Worm (Caenorhabditis elegans): ENCODE measurements around the gene T23G4.2.

Gene T23G4.2

ce11 chrIV:13721000-13721399, 31.6 kb upstream of the T23G4.2 start:
- no peak for TF ChIP-seq unc-39 (tag; optimal IDR thresholded peaks at IDR 0.05)
- TF ChIP-seq mab-5 (tag; optimal IDR thresholded peaks at IDR 0.05) = peak; percentile 77
- TF ChIP-seq nhr-25 (tag; optimal IDR thresholded peaks at IDR 0.05) = peak; percentile 46
- no peak for TF ChIP-seq crh-2 (tag; optimal IDR thresholded peaks at IDR 0.05)
- TF ChIP-seq ceh-82 (tag; optimal IDR thresholded peaks at IDR 0.05) = no peak
- no peak for TF ChIP-seq ztf-4 (tag; optimal IDR thresholded peaks at IDR 0.05)
- no peak for TF ChIP-seq nhr-129 (tag; optimal IDR thresholded peaks at IDR 0.05)

ce11 chrIV:13718918-13719317, 29.6 kb upstream of the T23G4.2 start:
- no peak for TF ChIP-seq nhr-21 (tag; optimal IDR thresholded peaks at IDR 0.05)
- TF ChIP-seq elt-1 (tag; optimal IDR thresholded peaks at IDR 0.05) = peak; percentile 69
- TF ChIP-seq C34F6.9 (tag; optimal IDR thresholded peaks at IDR 0.05) = peak; percentile 1
- no peak for TF ChIP-seq dmd-4 (tag; optimal IDR thresholded peaks at IDR 0.05)
- TF ChIP-seq nhr-25 (tag; optimal IDR thresholded peaks at IDR 0.05) = peak; percentile 61
- TF ChIP-seq ZK546.5 (tag; optimal IDR thresholded peaks at IDR 0.05) = no peak
- TF ChIP-seq ceh-16 (tag; optimal IDR thresholded peaks at IDR 0.05) = peak; percentile 91
- no peak for TF ChIP-seq nhr-10 (tag; optimal IDR thresholded peaks at IDR 0.05)
- TF ChIP-seq blmp-1 (tag; optimal IDR thresholded peaks at IDR 0.05; ENCODE audit: insufficient read depth) = no peak
- no peak for TF ChIP-seq ama-1 (optimal IDR thresholded peaks at IDR 0.05)
- no peak for TF ChIP-seq gmeb-1 (tag; optimal IDR thresholded peaks at IDR 0.05)
- no peak for TF ChIP-seq mbf-1 (tag; optimal IDR thresholded peaks at IDR 0.05)
- TF ChIP-seq nhr-129 (tag; optimal IDR thresholded peaks at IDR 0.05) = peak; percentile 62
- TF ChIP-seq ztf-11 (tag; optimal IDR thresholded peaks at IDR 0.05) = no peak
- TF ChIP-seq fos-1 (tag; optimal IDR thresholded peaks at IDR 0.05) = peak; percentile 1

- TF ChIP-seq nhr-129 (tag; optimal IDR thresholded peaks at IDR 0.05) = peak; percentile 33
- TF ChIP-seq ceh-16 (tag; optimal IDR thresholded peaks at IDR 0.05) = peak; percentile 63
- no peak for TF ChIP-seq lsy-2 (tag; optimal IDR thresholded peaks at IDR 0.05)
- TF ChIP-seq nhr-21 (tag; optimal IDR thresholded peaks at IDR 0.05) = no peak
- TF ChIP-seq zag-1 (tag; optimal IDR thresholded peaks at IDR 0.05) = no peak
- TF ChIP-seq lin-11 (tag; optimal IDR thresholded peaks at IDR 0.05) = no peak
- no peak for TF ChIP-seq nhr-12 (tag; optimal IDR thresholded peaks at IDR 0.05)
- no peak for TF ChIP-seq elt-3 (tag; optimal IDR thresholded peaks at IDR 0.05)
These were observed 27.4 kb upstream of the T23G4.2 start for ce11 chrIV:13716735-13717134.

DNA sequence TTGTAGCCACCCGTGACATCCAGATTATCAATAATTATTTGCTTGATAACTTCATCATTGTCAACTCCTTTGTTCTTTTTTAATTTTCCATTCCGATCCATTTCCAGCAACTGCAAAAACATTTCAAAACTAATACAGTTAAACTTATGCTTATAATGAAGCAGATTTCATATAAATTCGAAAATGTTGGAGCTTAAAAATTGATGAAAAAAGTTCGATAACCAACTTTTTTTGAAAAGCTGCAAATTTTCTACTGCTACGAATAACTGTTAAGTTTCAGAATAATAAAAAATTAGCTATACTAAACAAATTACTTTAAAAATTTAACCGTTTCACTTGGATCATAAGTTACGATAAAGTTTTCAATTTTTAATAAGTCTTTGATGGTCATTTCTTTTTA, 26.9 kb upstream of the T23G4.2 start, which contains the start of gene C47A4.1:
Gene C47A4.1, minus strand, starts transcription at position 101 of the 400 bp plus-strand sequence.
- TF ChIP-seq mbf-1 (tag; optimal IDR thresholded peaks at IDR 0.05) (no peak), sma-3 (GFP tag; optimal IDR thresholded peaks at IDR 0.05) (no peak), unc-39 (tag; optimal IDR thresholded peaks at IDR 0.05) (no peak), Y55F3AM.14 (GFP tag; optimal IDR thresholded peaks at IDR 0.05) (no peak), elt-3 (tag; optimal IDR thresholded peaks at IDR 0.05) (no peak), ceh-16 (tag; optimal IDR thresholded peaks at IDR 0.05) (no peak), skn-1 (tag; optimal IDR thresholded peaks at IDR 0.05) (no peak)

ce11 chrIV:13710367-13710766, 21.0 kb upstream of the T23G4.2 start:
- no peak for TF ChIP-seq skn-1 (tag; optimal IDR thresholded peaks at IDR 0.05)
- TF ChIP-seq sma-9 (GFP tag; optimal IDR thresholded peaks at IDR 0.05) = no peak
- TF ChIP-seq sma-9 (tag; optimal IDR thresholded peaks at IDR 0.05) = no peak
- TF ChIP-seq ceh-82 (tag; optimal IDR thresholded peaks at IDR 0.05) = no peak
- no peak for TF ChIP-seq R02D3.7 (tag; optimal IDR thresholded peaks at IDR 0.05)
- no peak for TF ChIP-seq lin-39 (tag; optimal IDR thresholded peaks at IDR 0.05)
- no peak for TF ChIP-seq gmeb-1 (tag; optimal IDR thresholded peaks at IDR 0.05)
- no peak for TF ChIP-seq nhr-129 (tag; optimal IDR thresholded peaks at IDR 0.05)
- no peak for TF ChIP-seq alr-1 (tag; optimal IDR thresholded peaks at IDR 0.05)
- no peak for TF ChIP-seq nhr-77 (tag; optimal IDR thresholded peaks at IDR 0.05)
- TF ChIP-seq nhr-237 (tag; optimal IDR thresholded peaks at IDR 0.05) = no peak
- no peak for TF ChIP-seq ceh-16 (tag; optimal IDR thresholded peaks at IDR 0.05)
- TF ChIP-seq peb-1 (tag; optimal IDR thresholded peaks at IDR 0.05) = no peak
- TF ChIP-seq ztf-11 (tag; optimal IDR thresholded peaks at IDR 0.05) = no peak
- no peak for TF ChIP-seq lin-11 (tag; optimal IDR thresholded peaks at IDR 0.05)
- TF ChIP-seq unc-39 (tag; optimal IDR thresholded peaks at IDR 0.05) = no peak
- TF ChIP-seq nhr-6 (tag; optimal IDR thresholded peaks at IDR 0.05) = no peak
- TF ChIP-seq crh-2 (tag; optimal IDR thresholded peaks at IDR 0.05) = no peak
- TF ChIP-seq elt-1 (tag; optimal IDR thresholded peaks at IDR 0.05) = no peak
- TF ChIP-seq mbf-1 (tag; optimal IDR thresholded peaks at IDR 0.05) = no peak
- no peak for TF ChIP-seq F13H6.1 (tag; optimal IDR thresholded peaks at IDR 0.05)
